Worm (Caenorhabditis elegans) whole organism, young adult: ENCODE results near the gene F10D7.5.

ENCODE experiments used
- T07F8.4 ChIP-seq: sonication (generic microtip); optimal IDR thresholded peaks from 2 replicates; lab custom pipeline; 2016; ENCODE audit warnings: mild to moderate bottlenecking, missing genetic modification characterization, moderate library complexity, missing compliant biosample characterization
- pha-4 ChIP-seq: fragments of 150-350 bp; sonication (generic microtip); optimal IDR thresholded peaks from 2 replicates; lab custom pipeline; 2014; ENCODE audit warnings: missing biosample characterization, missing genetic modification reagents, missing genetic modification characterization

DNA sequence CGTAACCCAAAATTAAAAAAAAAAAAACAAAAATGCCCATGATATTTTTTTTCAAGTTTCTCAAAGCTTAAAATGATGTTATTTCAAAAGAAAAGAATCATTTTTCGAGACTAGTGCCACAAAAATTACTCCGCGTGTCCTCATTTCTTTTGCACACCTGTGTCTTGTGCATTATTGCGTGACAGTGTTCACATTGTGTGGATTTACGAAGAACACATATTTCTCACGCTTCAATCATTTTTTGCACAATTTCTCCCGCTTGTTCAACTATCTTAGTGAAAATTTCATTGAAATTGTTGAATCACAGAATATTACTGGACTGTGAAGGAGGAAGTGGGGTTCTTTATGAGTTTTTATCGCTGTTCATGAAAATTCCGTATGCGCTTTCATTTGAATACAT is 17.4 kb upstream of the F10D7.5 start:
- no peak for TF ChIP-seq pha-4 (tag; lab: Kevin White, UChicago)
- TF ChIP-seq T07F8.4: no peak
